Fruit fly (Drosophila melanogaster): ENCODE measurements around the gene Ttc1.

Gene Ttc1

DNA sequence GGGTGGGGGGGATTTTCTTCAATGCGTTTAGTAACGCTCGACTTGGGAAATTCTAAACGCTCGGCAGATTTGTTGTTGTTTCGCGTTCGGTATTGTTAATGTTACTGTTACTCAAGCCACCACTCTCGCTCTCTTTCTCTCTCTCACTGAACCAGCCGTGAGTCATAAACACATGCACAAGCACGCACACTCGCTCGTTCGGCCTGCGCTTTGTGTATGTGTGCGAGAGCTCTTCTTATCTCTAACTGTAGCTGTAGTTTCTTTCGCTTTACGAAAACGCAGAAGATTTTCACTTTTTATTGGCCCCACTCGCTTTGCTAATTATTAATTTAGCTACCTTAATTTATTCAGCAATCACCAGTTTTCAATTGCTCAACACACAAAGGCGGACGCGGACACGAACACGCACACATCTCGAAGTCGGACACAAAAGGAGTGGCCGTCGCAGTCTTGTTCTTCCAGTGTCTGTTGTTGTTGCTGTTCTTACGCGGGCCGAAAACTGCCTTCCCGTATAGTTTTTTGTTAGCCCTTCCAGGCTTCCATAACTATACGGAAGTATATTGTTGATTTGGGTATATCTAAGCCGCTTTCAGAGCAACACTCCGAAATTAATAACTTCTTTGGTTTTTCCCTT, 10.3 kb upstream of the Ttc1 start (continued):
- TF ChIP-seq CG6813 (GFP tag; optimal IDR thresholded peaks at IDR 0.05) (no peak), CG6272 (GFP tag; IDR thresholded peaks at IDR 0.05) (no peak), CG5953 (GFP tag; IDR thresholded peaks at IDR 0.05) (no peak), Gug (GFP tag; IDR thresholded peaks at IDR 0.05) (no peak), hkb (optimal IDR thresholded peaks at IDR 0.05) (no peak), hkb (GFP tag; IDR thresholded peaks at IDR 0.05) (no peak), az2 (GFP tag; optimal IDR thresholded peaks at IDR 0.05) (no peak), CG7786 (GFP tag; optimal IDR thresholded peaks at IDR 0.05) (no peak), Kr (GFP tag; optimal IDR thresholded peaks at IDR 0.05) (no peak), nom (GFP tag; optimal IDR thresholded peaks at IDR 0.05) (peak; percentile 36), CG17328 (GFP tag; IDR thresholded peaks at IDR 0.05) (no peak), exex (tag; optimal IDR thresholded peaks at IDR 0.05) (no peak), CG3281 (GFP tag; optimal IDR thresholded peaks at IDR 0.05) (no peak), CG10654 (GFP tag; optimal IDR thresholded peaks at IDR 0.05) (no peak), Sin3A (optimal IDR thresholded peaks at IDR 0.05) (peak; percentile 31), vfl (GFP tag; optimal IDR thresholded peaks at IDR 0.05) (no peak), aop (GFP tag; IDR thresholded peaks at IDR 0.05) (no peak), CG34422 (GFP tag; IDR thresholded peaks at IDR 0.05) (no peak), cg (GFP tag; optimal IDR thresholded peaks at IDR 0.05) (peak; percentile 96), CG18011 (GFP tag; optimal IDR thresholded peaks at IDR 0.05) (no peak), tin (GFP tag; optimal IDR thresholded peaks at IDR 0.05) (no peak), Scr (GFP tag; IDR thresholded peaks at IDR 0.05; ENCODE audit: partially characterized antibody) (peak; percentile 8), pros (GFP tag; optimal IDR thresholded peaks at IDR 0.05) (peak; percentile 97), CG12769 (tag; optimal IDR thresholded peaks at IDR 0.05) (no peak), tgo (GFP tag; IDR thresholded peaks at IDR 0.05) (no peak), zfh2 (GFP tag; optimal IDR thresholded peaks at IDR 0.05) (no peak), CG17612 (GFP tag; IDR thresholded peaks at IDR 0.05) (no peak), CG13894 (tag; optimal IDR thresholded peaks at IDR 0.05) (no peak), CG1832 (GFP tag; optimal IDR thresholded peaks at IDR 0.05) (no peak), CG4360 (GFP tag; IDR thresholded peaks at IDR 0.05) (peak; percentile 79)

DNA sequence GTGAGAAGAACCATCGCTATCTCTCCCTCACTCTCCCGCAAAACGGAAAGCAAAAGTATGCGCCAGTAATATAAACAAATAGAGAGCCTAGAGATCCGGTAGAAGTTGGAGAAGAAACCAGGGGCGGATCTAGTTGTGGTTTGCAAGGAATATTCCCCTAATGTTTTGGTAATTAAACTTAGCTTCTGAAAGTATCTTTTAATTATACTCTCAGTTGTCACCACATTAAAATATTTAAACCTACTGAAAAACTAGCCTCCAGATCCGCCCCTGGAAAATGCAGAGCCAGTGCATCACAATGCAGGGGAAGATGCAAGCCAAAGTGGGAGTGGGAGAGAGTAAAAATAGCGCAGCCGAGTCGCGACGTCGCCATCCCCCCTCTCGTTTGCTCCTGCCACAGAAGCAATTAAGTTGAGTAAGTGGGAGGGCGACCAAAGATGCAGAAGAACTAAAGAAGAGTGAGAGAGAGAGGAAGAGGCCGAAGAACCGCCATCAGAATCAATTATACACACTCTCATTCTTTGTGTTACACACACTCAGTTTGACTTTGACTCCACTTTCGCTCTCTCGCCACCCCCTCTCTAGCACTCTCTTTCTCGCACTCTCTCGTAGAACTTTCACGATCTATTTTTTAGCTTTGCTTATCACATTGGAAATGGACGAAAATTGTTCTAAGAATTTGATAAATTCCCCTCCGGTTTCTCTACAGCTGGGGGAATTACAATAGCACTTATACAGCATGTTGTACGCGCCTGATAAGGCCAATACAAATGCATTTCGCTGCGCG, 6.6 kb upstream of the Ttc1 start:
- no peak for TF ChIP-seq grn (GFP tag; optimal IDR thresholded peaks at IDR 0.05)
- peak; percentile 96 for TF ChIP-seq dmrt99B (tag; optimal IDR thresholded peaks at IDR 0.05)
- TF ChIP-seq ewg (GFP tag; optimal IDR thresholded peaks at IDR 0.05) = peak; percentile 91
- TF ChIP-seq CG1792 (GFP tag; optimal IDR thresholded peaks at IDR 0.05) = peak; percentile 89
- TF ChIP-seq HHEX (GFP tag; optimal IDR thresholded peaks at IDR 0.05) = peak; percentile 90
- no peak for TF ChIP-seq Adf1 (GFP tag; IDR thresholded peaks at IDR 0.05)
- no peak for TF ChIP-seq D (optimal IDR thresholded peaks at IDR 0.05)
- TF ChIP-seq D (GFP tag; optimal IDR thresholded peaks at IDR 0.05) = peak; percentile 97
- TF ChIP-seq stc (GFP tag; IDR thresholded peaks at IDR 0.05) = peak; percentile 89
- peak; percentile 80 for TF ChIP-seq wek (GFP tag; optimal IDR thresholded peaks at IDR 0.05)
- no peak for TF ChIP-seq CG2129 (GFP tag; IDR thresholded peaks at IDR 0.05; ENCODE audit: partially characterized antibody)
- peak; percentile 97 for TF ChIP-seq CG18262 (tag; optimal IDR thresholded peaks at IDR 0.05)
- TF ChIP-seq H15 (GFP tag; IDR thresholded peaks at IDR 0.05) = peak; percentile 96
- peak; percentile 56 for TF ChIP-seq yki (optimal IDR thresholded peaks at IDR 0.05)
- TF ChIP-seq Opbp (GFP tag; IDR thresholded peaks at IDR 0.05; ENCODE audit: partially characterized antibody) = peak; percentile 92
- peak; percentile 61 for TF ChIP-seq D19B (GFP tag; optimal IDR thresholded peaks at IDR 0.05)
- TF ChIP-seq Ets65A (GFP tag) = peak; percentile 100
- TF ChIP-seq Taf1 (GFP tag; IDR thresholded peaks at IDR 0.05) = peak; percentile 74
- peak; percentile 85 for TF ChIP-seq CG12942 (GFP tag; optimal IDR thresholded peaks at IDR 0.05)
- TF ChIP-seq Dad (GFP tag; optimal IDR thresholded peaks at IDR 0.05) = peak; percentile 92
- peak; percentile 85 for TF ChIP-seq cato (GFP tag; optimal IDR thresholded peaks at IDR 0.05; ENCODE audit: borderline replicate concordance)
- peak; percentile 70 for TF ChIP-seq CG10147 (GFP tag; optimal IDR thresholded peaks at IDR 0.05)

Measured in whole organism, embryonic.